Worm (Caenorhabditis elegans): ENCODE measurements around the gene npr-41.

ce11 chrII:11496767-11497166, 13.7 kb upstream of the npr-41 start, which contains the start of gene emc-5:
- no peak for TF ChIP-seq unc-42 (tag; optimal IDR thresholded peaks at IDR 0.05)
- TF ChIP-seq madf-2 (tag; optimal IDR thresholded peaks at IDR 0.05) = no peak
- TF ChIP-seq ama-1 (optimal IDR thresholded peaks at IDR 0.05) = no peak
- no peak for TF ChIP-seq tbx-2 (tag; optimal IDR thresholded peaks at IDR 0.05)
- TF ChIP-seq ceh-30 (tag; optimal IDR thresholded peaks at IDR 0.05) = no peak
- TF ChIP-seq rnt-1 (tag; optimal IDR thresholded peaks at IDR 0.05) = no peak
- TF ChIP-seq pha-4 (tag; optimal IDR thresholded peaks at IDR 0.05) = no peak
